Worm (Caenorhabditis elegans): Measurements from ENCODE around the gene oac-56.

The oac-56 gene

ce11 chrIV:14356120-14356519, 5.6 kb upstream of the oac-56 start:
- TF ChIP-seq sptf-2 (GFP tag; optimal IDR thresholded peaks at IDR 0.05) = no peak
- no peak for TF ChIP-seq him-1 (tag; optimal IDR thresholded peaks at IDR 0.05)
- TF ChIP-seq B0261.1 (tag; optimal IDR thresholded peaks at IDR 0.05) = no peak
- no peak for TF ChIP-seq D2030.7 (GFP tag; IDR thresholded peaks at IDR 0.05)
- TF ChIP-seq bed-1 (GFP tag; IDR thresholded peaks at IDR 0.05) = no peak
- no peak for TF ChIP-seq xnd-1 (tag; optimal IDR thresholded peaks at IDR 0.05)
- no peak for TF ChIP-seq egl-44 (GFP tag; IDR thresholded peaks at IDR 0.05)
- TF ChIP-seq hlh-26 (GFP tag; conservative IDR thresholded peaks at IDR 0.05) = no peak
- TF ChIP-seq F57C9.4 (tag; optimal IDR thresholded peaks at IDR 0.05) = no peak

- TF ChIP-seq snpc-1.3 (tag; optimal IDR thresholded peaks at IDR 0.05; ENCODE audit: insufficient read depth) (no peak), ztf-18 (tag; optimal IDR thresholded peaks at IDR 0.05) (no peak), zfh-2 (GFP tag; conservative IDR thresholded peaks at IDR 0.05) (no peak), egrh-3 (GFP tag; IDR thresholded peaks at IDR 0.05) (no peak)
These were observed 6.8 kb downstream of the oac-56 start, which contains the start of gene srlf-28 for ce11 chrIV:14343756-14344155. Gene srlf-28, minus strand, starts transcription at chrIV:14343856.

- no peak for TF ChIP-seq Y56A3A.18 (GFP tag; IDR thresholded peaks at IDR 0.05)
- TF ChIP-seq tbx-9 (tag; optimal IDR thresholded peaks at IDR 0.05; ENCODE audit: borderline replicate concordance) = no peak
- no peak for TF ChIP-seq egl-44 (GFP tag; IDR thresholded peaks at IDR 0.05)
- TF ChIP-seq F39B2.1 (GFP tag; IDR thresholded peaks at IDR 0.05) = no peak
- no peak for TF ChIP-seq ztf-3 (GFP tag; optimal IDR thresholded peaks at IDR 0.05)
- TF ChIP-seq dpff-1 (tag; optimal IDR thresholded peaks at IDR 0.05) = no peak
- TF ChIP-seq sdz-38 (tag; optimal IDR thresholded peaks at IDR 0.05) = no peak
- no peak for TF ChIP-seq mxl-1 (tag; optimal IDR thresholded peaks at IDR 0.05)
- no peak for TF ChIP-seq die-1 (tag; optimal IDR thresholded peaks at IDR 0.05)
These were observed 10.9 kb downstream of the oac-56 start, which contains the start of gene Y67A10A.11 for ce11 chrIV:14339657-14340056. Gene Y67A10A.11, plus strand, starts transcription at chrIV:14339957.

ce11 chrIV:14337757-14338156, 12.8 kb downstream of the oac-56 start, which contains the start of gene Y67A10A.2:
Gene Y67A10A.2, plus strand, starts transcription at chrIV:14338057.
- no peak for TF ChIP-seq ztf-3 (GFP tag; optimal IDR thresholded peaks at IDR 0.05)
- TF ChIP-seq pha-4 (tag; optimal IDR thresholded peaks at IDR 0.05) = no peak
- TF ChIP-seq T07F8.4 (tag; optimal IDR thresholded peaks at IDR 0.05) = no peak

- no peak for TF ChIP-seq attf-6 (GFP tag; IDR thresholded peaks at IDR 0.05)
- TF ChIP-seq snpc-3.4 (tag; optimal IDR thresholded peaks at IDR 0.05) = no peak
- no peak for TF ChIP-seq snpc-4 (GFP tag; optimal IDR thresholded peaks at IDR 0.05)
- TF ChIP-seq snpc-4 (tag; optimal IDR thresholded peaks at IDR 0.05) = peak in 2 of 4 experiments; percentile 58 to 61
These were observed 14.8 kb downstream of the oac-56 start for ce11 chrIV:14335768-14336167.

- TF ChIP-seq F22D6.2 (tag; optimal IDR thresholded peaks at IDR 0.05) = no peak
- TF ChIP-seq lsy-27 (tag; optimal IDR thresholded peaks at IDR 0.05; ENCODE audit: borderline replicate concordance, insufficient read depth) = no peak
- TF ChIP-seq Y95B8A.8 (GFP tag; IDR thresholded peaks at IDR 0.05) = no peak
- no peak for TF ChIP-seq T07F8.4 (tag; optimal IDR thresholded peaks at IDR 0.05)
- no peak for TF ChIP-seq ztf-6 (GFP tag; IDR thresholded peaks at IDR 0.05)
- no peak for TF ChIP-seq nfya-1 (tag; optimal IDR thresholded peaks at IDR 0.05; ENCODE audit: borderline replicate concordance, insufficient read depth)
These were observed 16.2 kb downstream of the oac-56 start, which contains the start of gene Y67A10A.3 for ce11 chrIV:14334359-14334758. Gene Y67A10A.3, minus strand, starts transcription at chrIV:14334459.

All from whole organism, young adult.